Fruit fly (Drosophila melanogaster): ENCODE measurements around the gene Fuca.
A peak's percentile ranks its signal among the peaks of the same experiment; 100 is the strongest.

Gene Fuca

DNA sequence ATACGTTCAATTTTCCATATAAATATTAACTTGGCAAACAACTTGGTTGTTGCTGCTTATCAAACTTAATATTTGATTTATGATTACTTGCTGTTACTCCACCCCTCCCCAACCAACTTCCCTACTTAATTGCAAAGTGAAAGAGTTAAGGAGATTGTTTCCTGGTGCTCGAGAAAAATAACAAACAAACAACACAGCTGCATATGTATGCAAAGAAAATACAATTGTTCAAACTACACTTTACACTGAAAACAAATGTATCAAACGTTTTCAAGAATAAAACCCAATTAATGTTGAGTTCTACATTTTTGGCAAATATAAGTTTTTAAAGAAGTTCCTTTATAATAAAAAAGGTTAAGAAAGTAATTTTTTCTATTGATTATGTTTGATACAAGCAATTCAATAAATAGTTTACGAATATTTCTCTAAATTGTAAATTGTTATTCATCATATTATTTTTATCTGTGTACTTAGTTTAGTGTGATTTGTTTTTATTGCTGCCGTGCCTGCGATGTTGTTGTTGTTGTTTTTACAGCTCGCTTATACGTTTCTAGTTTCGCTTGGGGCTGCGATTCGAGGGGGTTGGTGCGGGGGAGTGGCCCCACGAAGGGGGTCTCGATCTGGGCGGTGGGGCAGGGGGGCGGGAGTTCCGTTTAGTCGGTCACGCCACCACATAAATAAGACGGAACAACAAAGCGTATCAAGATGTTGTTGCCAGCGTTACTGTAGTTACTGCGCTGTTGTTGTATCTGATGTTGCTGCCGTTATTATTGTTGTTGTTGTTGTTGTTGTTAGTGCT is 33.3 kb upstream of the Fuca start (continued):
- TF ChIP-seq Fer2 (tag; optimal IDR thresholded peaks at IDR 0.05) (peak; percentile 50), CG13287 (GFP tag; IDR thresholded peaks at IDR 0.05; ENCODE audit: partially characterized antibody) (peak; percentile 26; the same call in 1 of the 2 replicates), repo (GFP tag; optimal IDR thresholded peaks at IDR 0.05) (no peak), NC2α (GFP tag; optimal IDR thresholded peaks at IDR 0.05) (peak; percentile 48), wdn (GFP tag; IDR thresholded peaks at IDR 0.05) (peak; percentile 46; the same call in 1 of the 2 replicates), Fer1 (GFP tag; optimal IDR thresholded peaks at IDR 0.05) (peak; percentile 41), Vsx1 (GFP tag; optimal IDR thresholded peaks at IDR 0.05) (peak; percentile 11), grau (tag; optimal IDR thresholded peaks at IDR 0.05) (peak; percentile 88), Atf-2 (GFP tag; optimal IDR thresholded peaks at IDR 0.05) (peak; percentile 24), exex (tag; optimal IDR thresholded peaks at IDR 0.05) (peak; percentile 21), jing (GFP tag; optimal IDR thresholded peaks at IDR 0.05) (no peak), CG32532 (GFP tag; IDR thresholded peaks at IDR 0.05) (peak; percentile 65), CG11560 (tag; IDR thresholded peaks at IDR 0.05) (no peak), phol (tag; optimal IDR thresholded peaks at IDR 0.05) (peak; percentile 87), CG4617 (GFP tag; optimal IDR thresholded peaks at IDR 0.05; ENCODE audit: borderline replicate concordance) (peak; percentile 19), Bteb2 (GFP tag; optimal IDR thresholded peaks at IDR 0.05) (peak; percentile 76), PHDP (tag; optimal IDR thresholded peaks at IDR 0.05) (peak; percentile 86), wor (GFP tag; IDR thresholded peaks at IDR 0.05) (peak; percentile 33; the same call in 1 of the 2 replicates), Myb (GFP tag; optimal IDR thresholded peaks at IDR 0.05) (no peak), Lim3 (GFP tag; IDR thresholded peaks at IDR 0.05) (no peak; the same call in 1 of the 2 replicates), CTCF (GFP tag; optimal IDR thresholded peaks at IDR 0.05) (peak; percentile 2), ap (GFP tag; IDR thresholded peaks at IDR 0.05) (peak; percentile 15; the same call in 1 of the 2 replicates), twi (tag; optimal IDR thresholded peaks at IDR 0.05) (peak; percentile 54), CG17802 (tag; optimal IDR thresholded peaks at IDR 0.05) (no peak), CG1233 (GFP tag; optimal IDR thresholded peaks at IDR 0.05) (peak; percentile 68), CG15514 (GFP tag; optimal IDR thresholded peaks at IDR 0.05) (peak; percentile 9), unc-4 (GFP tag; IDR thresholded peaks at IDR 0.05; ENCODE audit: partially characterized antibody) (no peak), gcm2 (GFP tag; optimal IDR thresholded peaks at IDR 0.05) (no peak)

dm6 chr3L:11554796-11555195 is 32.3 kb upstream of the Fuca start:
- TF ChIP-seq CG8290 (GFP tag; optimal IDR thresholded peaks at IDR 0.05) (no peak), CG8290 (tag; optimal IDR thresholded peaks at IDR 0.05) (peak in 1 of 2 experiments; percentile 15), fu2 (GFP tag; optimal IDR thresholded peaks at IDR 0.05) (no peak), CG15269 (tag; optimal IDR thresholded peaks at IDR 0.05) (no peak), Adf1 (GFP tag; IDR thresholded peaks at IDR 0.05) (no peak), Neu2 (GFP tag; optimal IDR thresholded peaks at IDR 0.05; ENCODE audit: borderline replicate concordance) (peak; percentile 75), ase (GFP tag; IDR thresholded peaks at IDR 0.05) (no peak), wdn (GFP tag; IDR thresholded peaks at IDR 0.05) (no peak), HLH4C (GFP tag; IDR thresholded peaks at IDR 0.05; ENCODE audit: partially characterized antibody) (0 out of 3 replicates have a peak, but pooled peaks have one; percentile 32), CG14965 (GFP tag; optimal IDR thresholded peaks at IDR 0.05; ENCODE audit: borderline replicate concordance) (no peak), ATbp (GFP tag; optimal IDR thresholded peaks at IDR 0.05) (no peak), dan (GFP tag; IDR thresholded peaks at IDR 0.05) (no peak), amos (GFP tag; IDR thresholded peaks at IDR 0.05; ENCODE audit: partially characterized antibody) (no peak), Ptx1 (GFP tag; IDR thresholded peaks at IDR 0.05) (no peak), sr (GFP tag; IDR thresholded peaks at IDR 0.05) (peak; percentile 34; the same call in 1 of the 3 replicates), pnt (GFP tag; optimal IDR thresholded peaks at IDR 0.05) (no peak), ara (GFP tag; IDR thresholded peaks at IDR 0.05) (no peak), CG33213 (GFP tag; optimal IDR thresholded peaks at IDR 0.05) (no peak), pita (GFP tag; optimal IDR thresholded peaks at IDR 0.05) (no peak), cg (GFP tag; optimal IDR thresholded peaks at IDR 0.05) (peak; percentile 66), CG15479 (GFP tag; optimal IDR thresholded peaks at IDR 0.05) (no peak), D (optimal IDR thresholded peaks at IDR 0.05) (peak; percentile 54), D (GFP tag; optimal IDR thresholded peaks at IDR 0.05) (no peak), CG2199 (GFP tag; IDR thresholded peaks at IDR 0.05) (0 out of 3 replicates have a peak, but pooled peaks have one; percentile 25)
